Fruit fly (Drosophila melanogaster): ENCODE results near the gene rtet.
A peak's percentile ranks its signal among the peaks of the same experiment; 100 is the strongest.

Gene rtet

dm6 chr3R:21138220-21138754 lies 30.0 kb downstream of the rtet start, which contains the start of gene meigo (continued):
- no peak for TF ChIP-seq Rx (GFP tag; IDR thresholded peaks at IDR 0.05)
- 0 out of 2 replicates have a peak, but pooled peaks have one; percentile 28 for TF ChIP-seq ranshi (GFP tag; IDR thresholded peaks at IDR 0.05)
- no peak for TF ChIP-seq CG6765 (GFP tag; optimal IDR thresholded peaks at IDR 0.05)
- TF ChIP-seq CG1233 (GFP tag; optimal IDR thresholded peaks at IDR 0.05) = peak; percentile 47
- no peak for TF ChIP-seq sqz (GFP tag; optimal IDR thresholded peaks at IDR 0.05)
- TF ChIP-seq CoRest (tag; optimal IDR thresholded peaks at IDR 0.05) = peak; percentile 86
- peak; percentile 82 for TF ChIP-seq CG15514 (GFP tag; optimal IDR thresholded peaks at IDR 0.05)
- TF ChIP-seq ken (GFP tag; IDR thresholded peaks at IDR 0.05) = no peak
- TF ChIP-seq CG18476 (GFP tag; optimal IDR thresholded peaks at IDR 0.05) = peak; percentile 49
- TF ChIP-seq CG7271 (tag; optimal IDR thresholded peaks at IDR 0.05) = no peak
- no peak for TF ChIP-seq dati (GFP tag; IDR thresholded peaks at IDR 0.05)
- TF ChIP-seq CG30403 (GFP tag; optimal IDR thresholded peaks at IDR 0.05) = peak; percentile 73
- no peak for TF ChIP-seq nau (GFP tag; optimal IDR thresholded peaks at IDR 0.05)
- TF ChIP-seq CG6813 (GFP tag; optimal IDR thresholded peaks at IDR 0.05) = no peak
- TF ChIP-seq CG11247 (GFP tag; IDR thresholded peaks at IDR 0.05) = peak; percentile 53; the same call in 1 of the 2 replicates
- peak in 1 of 3 experiments; percentile 63 for TF ChIP-seq Stat92E (GFP tag; optimal IDR thresholded peaks at IDR 0.05)
- TF ChIP-seq CG9797 (GFP tag; optimal IDR thresholded peaks at IDR 0.05) = peak; percentile 91
- TF ChIP-seq grau (tag; optimal IDR thresholded peaks at IDR 0.05) = peak; percentile 80
- peak; percentile 3 for TF ChIP-seq slp2 (GFP tag; optimal IDR thresholded peaks at IDR 0.05)
- TF ChIP-seq zen (tag; optimal IDR thresholded peaks at IDR 0.05) = peak; percentile 75
- no peak for TF ChIP-seq Ravus (GFP tag; IDR thresholded peaks at IDR 0.05)
- no peak for TF ChIP-seq CG6791 (GFP tag; IDR thresholded peaks at IDR 0.05; ENCODE audit: partially characterized antibody)
- peak; percentile 45; the same call in 1 of the 2 replicates for TF ChIP-seq al (GFP tag; IDR thresholded peaks at IDR 0.05)
- no peak for TF ChIP-seq CG18599 (GFP tag; optimal IDR thresholded peaks at IDR 0.05)
- TF ChIP-seq cg (GFP tag; optimal IDR thresholded peaks at IDR 0.05) = no peak
- TF ChIP-seq bsh (GFP tag; optimal IDR thresholded peaks at IDR 0.05) = peak in 1 of 2 experiments; percentile 67
- TF ChIP-seq lmd (GFP tag; IDR thresholded peaks at IDR 0.05) = peak; percentile 76
- TF ChIP-seq wek (GFP tag; optimal IDR thresholded peaks at IDR 0.05) = no peak
- peak; percentile 2 for TF ChIP-seq CG1647 (GFP tag; optimal IDR thresholded peaks at IDR 0.05)
- TF ChIP-seq Nf-YA (GFP tag; IDR thresholded peaks at IDR 0.05) = no peak
- TF ChIP-seq Myb (GFP tag; optimal IDR thresholded peaks at IDR 0.05) = peak; percentile 20
- TF ChIP-seq CG14050 (GFP tag; IDR thresholded peaks at IDR 0.05) = peak; percentile 43; the same call in 1 of the 3 replicates
- no peak for TF ChIP-seq usp (GFP tag; optimal IDR thresholded peaks at IDR 0.05)
- no peak for TF ChIP-seq vnd (GFP tag; IDR thresholded peaks at IDR 0.05; ENCODE audit: partially characterized antibody)
- peak; percentile 71 for TF ChIP-seq CG12155 (GFP tag; optimal IDR thresholded peaks at IDR 0.05)
- TF ChIP-seq Opbp (GFP tag; IDR thresholded peaks at IDR 0.05; ENCODE audit: partially characterized antibody) = no peak
- no peak for TF ChIP-seq CG6654 (GFP tag; optimal IDR thresholded peaks at IDR 0.05)
- peak; percentile 86 for TF ChIP-seq nmo (GFP tag; optimal IDR thresholded peaks at IDR 0.05)
- no peak for TF ChIP-seq fd102C (GFP tag; optimal IDR thresholded peaks at IDR 0.05)
- no peak for TF ChIP-seq pita (GFP tag; optimal IDR thresholded peaks at IDR 0.05)
- TF ChIP-seq amos (GFP tag; IDR thresholded peaks at IDR 0.05; ENCODE audit: partially characterized antibody) = peak; percentile 7; the same call in 1 of the 2 replicates
- peak; percentile 4 for TF ChIP-seq Spps (tag; optimal IDR thresholded peaks at IDR 0.05)
- TF ChIP-seq CG7372 (GFP tag; IDR thresholded peaks at IDR 0.05) = peak; percentile 60
- no peak for TF ChIP-seq Lpt (GFP tag; optimal IDR thresholded peaks at IDR 0.05)
- no peak for TF ChIP-seq hb (GFP tag; IDR thresholded peaks at IDR 0.05; ENCODE audit: partially characterized antibody)
- TF ChIP-seq D19A (tag; optimal IDR thresholded peaks at IDR 0.05) = no peak
- TF ChIP-seq so (GFP tag; IDR thresholded peaks at IDR 0.05) = 0 out of 3 replicates have a peak, but pooled peaks have one; percentile 51
- peak; percentile 55 for TF ChIP-seq Ssrp (tag; optimal IDR thresholded peaks at IDR 0.05)
- TF ChIP-seq klu (GFP tag; IDR thresholded peaks at IDR 0.05) = peak; percentile 99
